Worm (Caenorhabditis elegans) whole organism, early embryonic: ENCODE measurements around the gene C02D5.2.

Experiments used
- B0310.2 ChIP-seq: sonication (generic microtip); optimal IDR thresholded peaks from 2 replicates; lab custom pipeline; 2016; ENCODE audit warnings: mild to moderate bottlenecking, missing genetic modification characterization, missing compliant biosample characterization
- aly-1 ChIP-seq: sonication (generic microtip); optimal IDR thresholded peaks from 2 replicates; lab custom pipeline; 2016; ENCODE audit warnings: missing genetic modification characterization, missing compliant biosample characterization
- ama-1 ChIP-seq: fragments of 150-350 bp; optimal IDR thresholded peaks from 2 replicates; lab custom pipeline; 2014
- hmg-4 ChIP-seq: fragments of 200-800 bp; sonication (Bioruptor generic); optimal IDR thresholded peaks from 2 replicates; lab custom pipeline; 2018; ENCODE audit warnings: mild to moderate bottlenecking, missing genetic modification characterization, missing compliant biosample characterization

- TF ChIP-seq ama-1 (lab: Kevin White, UChicago) (no peak), aly-1 (tag; lab: Kevin White, UChicago) (no peak), B0310.2 (no peak), hmg-4 (GFP tag; lab: Kevin White, UChicago) (no peak)
These were observed 48.4 kb downstream of the C02D5.2 start, which contains the start of gene C06E1.1 for ce11 chrIII:8605532-8605931.
